Fruit fly (Drosophila melanogaster) whole organism, embryonic: ENCODE data around the gene Dfd.

Experiments
- Aef1 ChIP-seq: fragments of 200-800 bp; sonication (Bioruptor generic); IDR thresholded peaks from 3 replicates; pipeline ENCODE4 v1.3.6; 2022; ENCODE audit warnings: missing biosample characterization, missing genetic modification characterization
- Bteb2 ChIP-seq: fragments of 200-800 bp; sonication (Bioruptor generic); optimal IDR thresholded peaks from 2 replicates; lab custom pipeline; 2016; ENCODE audit warnings: missing biosample characterization, missing genetic modification characterization
- CG1529 ChIP-seq: fragments of 200-800 bp; sonication (Bioruptor generic); optimal IDR thresholded peaks from 3 replicates; lab custom pipeline; 2018; ENCODE audit warnings: missing biosample characterization, missing genetic modification characterization
- CG1602 ChIP-seq: fragments of 200-800 bp; sonication (Bioruptor generic); optimal IDR thresholded peaks from 3 replicates; lab custom pipeline; 2016; ENCODE audit warnings: missing biosample characterization, missing genetic modification characterization
- CG18011 ChIP-seq: fragments of 200-800 bp; sonication (Bioruptor generic); optimal IDR thresholded peaks from 2 replicates; lab custom pipeline; 2017; ENCODE audit warnings: missing biosample characterization, missing genetic modification characterization, mild to moderate bottlenecking, moderate library complexity, missing genotype
- CG1832 ChIP-seq: fragments of 200-800 bp; sonication (Bioruptor generic); optimal IDR thresholded peaks from 2 replicates; lab custom pipeline; 2017; ENCODE audit warnings: missing biosample characterization, mild to moderate bottlenecking, missing genetic modification characterization, inconsistent platforms
- CG18476 ChIP-seq: fragments of 200-800 bp; sonication (Bioruptor generic); optimal IDR thresholded peaks from 2 replicates; lab custom pipeline; 2016; ENCODE audit warnings: missing biosample characterization, mild to moderate bottlenecking, missing genetic modification characterization
- CG18619 ChIP-seq: fragments of 200-800 bp; sonication (Bioruptor generic); optimal IDR thresholded peaks from 3 replicates; lab custom pipeline; 2017; ENCODE audit warnings: missing biosample characterization, mild to moderate bottlenecking, missing genetic modification characterization
- CG34224 ChIP-seq: fragments of 200-800 bp; sonication (Bioruptor generic); IDR thresholded peaks from 3 replicates; pipeline ENCODE4 v1.3.6; 2022; ENCODE audit warnings: missing biosample characterization, missing genetic modification characterization; ENCODE audit not compliant: partially characterized antibody
- CG3995 ChIP-seq: fragments of 200-800 bp; sonication (Bioruptor generic); optimal IDR thresholded peaks from 3 replicates; lab custom pipeline; 2016; ENCODE audit warnings: missing biosample characterization, missing genetic modification characterization
- CG4730 ChIP-seq: fragments of 200-800 bp; sonication (Bioruptor generic); IDR thresholded peaks from 2 replicates; pipeline ENCODE4 v1.3.6; 2022; ENCODE audit warnings: missing biosample characterization, missing genetic modification characterization
- CG4854 ChIP-seq: fragments of 200-800 bp; sonication (Bioruptor generic); optimal IDR thresholded peaks from 2 replicates; lab custom pipeline; 2016; ENCODE audit warnings: missing biosample characterization, missing genetic modification characterization, inconsistent platforms
- CG5180 ChIP-seq: fragments of 200-800 bp; sonication (Bioruptor generic); optimal IDR thresholded peaks from 3 replicates; lab custom pipeline; 2017; ENCODE audit warnings: missing biosample characterization, missing genetic modification characterization, mild to moderate bottlenecking, moderate library complexity, missing genetic modification reagents
- CG6654 ChIP-seq: fragments of 200-800 bp; sonication (Bioruptor generic); optimal IDR thresholded peaks from 2 replicates; lab custom pipeline; 2017; ENCODE audit warnings: missing biosample characterization, mild to moderate bottlenecking, missing genetic modification characterization
- CG7271 ChIP-seq: fragments of 200-800 bp; sonication (Bioruptor generic); optimal IDR thresholded peaks from 2 replicates; lab custom pipeline; 2018; ENCODE audit warnings: missing biosample characterization, mild to moderate bottlenecking, missing genetic modification characterization, moderate library complexity
- CG7928 ChIP-seq: fragments of 200-800 bp; sonication (Bioruptor generic); optimal IDR thresholded peaks from 2 replicates; lab custom pipeline; 2017; ENCODE audit warnings: missing biosample characterization, mild to moderate bottlenecking, missing genetic modification characterization
- CG9215 ChIP-seq: fragments of 200-800 bp; sonication (Bioruptor generic); IDR thresholded peaks from 2 replicates; pipeline ENCODE4 v1.3.6; 2022; ENCODE audit warnings: missing biosample characterization, missing genetic modification characterization
- CoRest ChIP-seq: fragments of 200-800 bp; sonication (Bioruptor generic); optimal IDR thresholded peaks from 3 replicates; lab custom pipeline; 2018; ENCODE audit warnings: missing biosample characterization, mild to moderate bottlenecking, missing genetic modification characterization, moderate library complexity
- D ChIP-seq, 2 experiments: fragments of 200-800 bp in 1 of 2; fragments of >200 bp in 1 of 2; sonication (Bioruptor generic) in 1 of 2; optimal IDR thresholded peaks; 2 replicates in 1 of 2; 3 replicates in 1 of 2; lab custom pipeline; 2017; ENCODE audit warnings: mild to moderate bottlenecking in 1 of 2, missing biosample characterization in 1 of 2, missing genetic modification characterization in 1 of 2, missing genetic modification reagents in 1 of 2
- D19B ChIP-seq: fragments of 200-800 bp; sonication (Bioruptor generic); optimal IDR thresholded peaks from 2 replicates; lab custom pipeline; 2017; ENCODE audit warnings: missing biosample characterization, mild to moderate bottlenecking, missing genetic modification characterization
- Dbx ChIP-seq: fragments of 200-800 bp; sonication (Bioruptor generic); IDR thresholded peaks from 3 replicates; pipeline ENCODE4 v1.3.6; 2022; ENCODE audit warnings: missing biosample characterization, missing genetic modification characterization
- Dek ChIP-seq: fragments of 200-800 bp; sonication (Bioruptor generic); optimal IDR thresholded peaks from 3 replicates; lab custom pipeline; 2019; ENCODE audit warnings: missing biosample characterization, mild to moderate bottlenecking, missing genetic modification characterization, moderate library complexity
- Doc2 ChIP-seq: fragments of 200-800 bp; sonication (Bioruptor generic); IDR thresholded peaks from 2 replicates; pipeline ENCODE4 v1.3.6; 2022; ENCODE audit warnings: missing biosample characterization, missing genetic modification characterization
- Ets65A ChIP-seq: fragments of 200-800 bp; sonication (Bioruptor generic); peaks from one replicate; lab custom pipeline; 2016; ENCODE audit warnings: missing biosample characterization, missing genetic modification characterization
- Meics ChIP-seq: fragments of 200-800 bp; sonication (Bioruptor generic); optimal IDR thresholded peaks from 2 replicates; lab custom pipeline; 2017; ENCODE audit warnings: missing biosample characterization, mild to moderate bottlenecking, missing genetic modification characterization
- Trl ChIP-seq, 3 experiments: fragments of >200 bp in 2 of 3; fragments of 200-800 bp in 1 of 3; sonication (Bioruptor generic) in 1 of 3; optimal IDR thresholded peaks; 2 replicates in 1 of 3; 3 replicates in 2 of 3; lab custom pipeline; 2016 to 2017; ENCODE audit warnings: missing biosample characterization in 1 of 3, missing genetic modification characterization in 1 of 3
- ato ChIP-seq: fragments of 200-800 bp; sonication (Bioruptor generic); IDR thresholded peaks from 2 replicates; pipeline ENCODE4 v1.3.6; 2022; ENCODE audit warnings: missing biosample characterization, missing genetic modification characterization; ENCODE audit not compliant: partially characterized antibody
- bigmax ChIP-seq: fragments of 200-800 bp; sonication (Bioruptor generic); optimal IDR thresholded peaks from 2 replicates; lab custom pipeline; 2018; ENCODE audit warnings: missing biosample characterization, mild to moderate bottlenecking, missing genetic modification characterization
- br ChIP-seq: fragments of >200 bp; optimal IDR thresholded peaks from 2 replicates; lab custom pipeline; 2017
- btn ChIP-seq: fragments of 200-800 bp; sonication (Bioruptor generic); optimal IDR thresholded peaks from 2 replicates; lab custom pipeline; 2016; ENCODE audit warnings: missing biosample characterization, missing genetic modification characterization
- cad ChIP-seq: fragments of >200 bp; optimal IDR thresholded peaks from 2 replicates; lab custom pipeline; 2017; ENCODE audit warnings: missing biosample characterization, missing genetic modification characterization
- chm ChIP-seq: fragments of 200-800 bp; sonication (Bioruptor generic); IDR thresholded peaks from 2 replicates; pipeline ENCODE4 v1.3.6; 2022; ENCODE audit warnings: missing biosample characterization, missing genetic modification characterization
- corto ChIP-seq: fragments of 200-800 bp; sonication (Bioruptor generic); optimal IDR thresholded peaks from 2 replicates; lab custom pipeline; 2016; ENCODE audit warnings: missing biosample characterization, mild to moderate bottlenecking, missing genetic modification characterization, moderate library complexity
- esg ChIP-seq: fragments of 200-800 bp; sonication (Bioruptor generic); conservative IDR thresholded peaks from 2 replicates; pipeline ENCODE4 v1.3.6; 2022; ENCODE audit warnings: missing biosample characterization, missing genetic modification characterization
- ewg ChIP-seq: fragments of 200-800 bp; sonication (Bioruptor generic); optimal IDR thresholded peaks from 3 replicates; lab custom pipeline; 2017; ENCODE audit warnings: mild to moderate bottlenecking, missing biosample characterization, missing genetic modification reagents, missing genetic modification characterization
- gcm ChIP-seq: fragments of 200-800 bp; sonication (Bioruptor generic); optimal IDR thresholded peaks from 2 replicates; lab custom pipeline; 2019; ENCODE audit warnings: missing biosample characterization, mild to moderate bottlenecking, missing genetic modification characterization, moderate library complexity
- hkb ChIP-seq, 2 experiments: fragments of 200-800 bp in 1 of 2; fragments of >200 bp in 1 of 2; sonication (Bioruptor generic) in 1 of 2; IDR thresholded peaks in 1 of 2; optimal IDR thresholded peaks in 1 of 2; 2 replicates each; pipeline versions ENCODE4 v1.3.6 to Lab custom; 2017 to 2022; ENCODE audit warnings: missing biosample characterization in 1 of 2, missing genetic modification characterization in 1 of 2
- hth ChIP-seq: fragments of >200 bp; optimal IDR thresholded peaks from 2 replicates; lab custom pipeline; 2017; ENCODE audit warnings: inconsistent platforms
- lbe ChIP-seq: fragments of 200-800 bp; sonication (Bioruptor generic); optimal IDR thresholded peaks from 2 replicates; lab custom pipeline; 2016; ENCODE audit warnings: missing biosample characterization, mild to moderate bottlenecking, missing genetic modification characterization
- nau ChIP-seq: fragments of 200-800 bp; sonication (Bioruptor generic); optimal IDR thresholded peaks from 3 replicates; lab custom pipeline; 2017; ENCODE audit warnings: missing biosample characterization, mild to moderate bottlenecking, missing genetic modification characterization, missing genetic modification reagents
- repo ChIP-seq: fragments of 200-800 bp; sonication (Bioruptor generic); optimal IDR thresholded peaks from 2 replicates; lab custom pipeline; 2016; ENCODE audit warnings: missing biosample characterization, missing genetic modification characterization
- run ChIP-seq: fragments of 200-800 bp; sonication (Bioruptor generic); optimal IDR thresholded peaks from 3 replicates; lab custom pipeline; 2018; ENCODE audit warnings: missing biosample characterization, mild to moderate bottlenecking, missing genetic modification characterization
- seq ChIP-seq: fragments of 200-800 bp; sonication (Bioruptor generic); IDR thresholded peaks from 2 replicates; pipeline ENCODE4 v1.3.6; 2022; ENCODE audit warnings: missing biosample characterization, missing genetic modification characterization
- slou ChIP-seq: fragments of 200-800 bp; sonication (Bioruptor generic); optimal IDR thresholded peaks from 3 replicates; lab custom pipeline; 2016; ENCODE audit warnings: missing biosample characterization, missing genetic modification characterization
- tgo ChIP-seq: fragments of 200-800 bp; sonication (Bioruptor generic); IDR thresholded peaks from 3 replicates; pipeline ENCODE4 v1.3.6; 2022; ENCODE audit warnings: missing biosample characterization, missing genetic modification characterization
- tio ChIP-seq: fragments of 200-800 bp; sonication (Bioruptor generic); optimal IDR thresholded peaks from 2 replicates; lab custom pipeline; 2017; ENCODE audit warnings: missing biosample characterization, missing genetic modification characterization, inconsistent platforms
- tll ChIP-seq, 2 experiments: fragments of 200-800 bp in 1 of 2; fragments of >200 bp in 1 of 2; sonication (Bioruptor generic) in 1 of 2; optimal IDR thresholded peaks; 2 replicates each; lab custom pipeline; 2017 to 2019; ENCODE audit warnings: missing biosample characterization in 2 of 2, missing genetic modification characterization in 2 of 2, mild to moderate bottlenecking in 1 of 2, moderate library complexity in 1 of 2
- unpg ChIP-seq: fragments of 200-800 bp; sonication (Bioruptor generic); optimal IDR thresholded peaks from 3 replicates; lab custom pipeline; 2018; ENCODE audit warnings: missing biosample characterization, mild to moderate bottlenecking, missing genetic modification characterization, moderate library complexity
- wor ChIP-seq: fragments of 200-800 bp; sonication (Bioruptor generic); IDR thresholded peaks from 2 replicates; pipeline ENCODE4 v1.3.6; 2022; ENCODE audit warnings: missing biosample characterization, missing genetic modification characterization
- zf30C ChIP-seq: fragments of 200-800 bp; sonication (Bioruptor generic); optimal IDR thresholded peaks from 3 replicates; lab custom pipeline; 2018; ENCODE audit warnings: missing biosample characterization, mild to moderate bottlenecking, missing genetic modification characterization

Dfd gene

dm6 chr3R:6849866-6850265 lies 58.2 kb downstream of the Dfd start, which contains the start of gene Scr (continued):
- peak; percentile 78; the same call in 1 of the 2 replicates for TF ChIP-seq seq (GFP tag; lab: Robert Waterston, UW)
- no peak for TF ChIP-seq CG1602 (GFP tag; lab: Kevin White, UChicago)
- no peak for TF ChIP-seq btn
- peak; percentile 4 for TF ChIP-seq zf30C (GFP tag; lab: Kevin White, UChicago)
- no peak for TF ChIP-seq CG7271 (tag; lab: Kevin White, UChicago)
- peak; percentile 91 for TF ChIP-seq cad (GFP tag; lab: Kevin White, UChicago)
- no peak for TF ChIP-seq slou (GFP tag; lab: Kevin White, UChicago)
- TF ChIP-seq CG4854 (GFP tag; lab: Kevin White, UChicago), result no peak
- no peak for TF ChIP-seq Bteb2 (GFP tag; lab: Kevin White, UChicago)
- no peak for TF ChIP-seq tgo
- TF ChIP-seq Ets65A (GFP tag; lab: Kevin White, UChicago), result no peak
- TF ChIP-seq hkb (optimal IDR thresholded peaks at IDR 0.05; lab: Kevin White, UChicago), result no peak
- no peak for TF ChIP-seq hkb (GFP tag; IDR thresholded peaks at IDR 0.05; lab: Robert Waterston, UW)
- no peak for TF ChIP-seq bigmax (GFP tag; lab: Kevin White, UChicago)
- TF ChIP-seq D (optimal IDR thresholded peaks at IDR 0.05; lab: Kevin White, UChicago), result peak; percentile 63
- TF ChIP-seq D (GFP tag; optimal IDR thresholded peaks at IDR 0.05; lab: Kevin White, UChicago), result no peak
- TF ChIP-seq run (tag; lab: Kevin White, UChicago), result no peak
- TF ChIP-seq Aef1 (GFP tag; lab: Robert Waterston, UW), result no peak
- TF ChIP-seq CG34224, result peak; percentile 52; the same call in 1 of the 3 replicates
- TF ChIP-seq CG5180, result no peak
- TF ChIP-seq ewg (GFP tag; lab: Kevin White, UChicago), result peak; percentile 89
- no peak for TF ChIP-seq CG1529 (GFP tag; lab: Kevin White, UChicago)
- peak; percentile 59; the same call in 1 of the 2 replicates for TF ChIP-seq chm (GFP tag; lab: Robert Waterston, UW)
- no peak for TF ChIP-seq Dek (tag; lab: Kevin White, UChicago)
- no peak for TF ChIP-seq Meics (GFP tag; lab: Kevin White, UChicago)
- TF ChIP-seq CG18011 (GFP tag; lab: Kevin White, UChicago), result no peak
- TF ChIP-seq CoRest (tag; lab: Kevin White, UChicago), result peak; percentile 24
- TF ChIP-seq nau (GFP tag; lab: Kevin White, UChicago), result no peak
- no peak for TF ChIP-seq br (lab: Kevin White, UChicago)
- TF ChIP-seq hth (lab: Kevin White, UChicago), result peak; percentile 83
- TF ChIP-seq gcm, result no peak
- TF ChIP-seq lbe (GFP tag; lab: Kevin White, UChicago), result no peak
- TF ChIP-seq wor (GFP tag; lab: Robert Waterston, UW), result no peak
- peak; percentile 94 for TF ChIP-seq CG1832
- no peak for TF ChIP-seq unpg (GFP tag; lab: Kevin White, UChicago)
- no peak for TF ChIP-seq tio (GFP tag; lab: Kevin White, UChicago)
- no peak for TF ChIP-seq Trl (optimal IDR thresholded peaks at IDR 0.05; lab: Kevin White, UChicago)
- TF ChIP-seq Trl (GFP tag; optimal IDR thresholded peaks at IDR 0.05; lab: Kevin White, UChicago), result no peak
- TF ChIP-seq Doc2 (GFP tag; lab: Robert Waterston, UW), result no peak
- no peak for TF ChIP-seq Dbx
- TF ChIP-seq CG7928 (GFP tag; lab: Kevin White, UChicago), result no peak
- TF ChIP-seq CG18476 (GFP tag; lab: Kevin White, UChicago), result peak; percentile 35
- TF ChIP-seq CG9215, result no peak
- no peak for TF ChIP-seq D19B
- TF ChIP-seq CG4730 (GFP tag; lab: Robert Waterston, UW), result no peak
- TF ChIP-seq repo (GFP tag; lab: Kevin White, UChicago), result no peak
- TF ChIP-seq esg, result no peak
- TF ChIP-seq CG18619 (GFP tag; lab: Kevin White, UChicago), result no peak
- no peak for TF ChIP-seq CG6654 (GFP tag; lab: Kevin White, UChicago)
- TF ChIP-seq tll (GFP tag; optimal IDR thresholded peaks at IDR 0.05; lab: Kevin White, UChicago), result no peak
- no peak for TF ChIP-seq ato (GFP tag; lab: Robert Waterston, UW)
- no peak for TF ChIP-seq corto
- TF ChIP-seq CG3995 (GFP tag; lab: Kevin White, UChicago), result no peak
